Worm (Caenorhabditis elegans): ENCODE results near the gene msp-45.

ce11 chrII:5172451-5172850, 15.6 kb upstream of the msp-45 start, which contains the start of gene C27D6.1:
- TF ChIP-seq dpl-1 (GFP tag; optimal IDR thresholded peaks at IDR 0.05) (no peak), mef-2 (tag; optimal IDR thresholded peaks at IDR 0.05) (no peak), ceh-82 (tag; optimal IDR thresholded peaks at IDR 0.05) (no peak), skn-1 (tag; optimal IDR thresholded peaks at IDR 0.05) (no peak)

All from whole organism, L1 larva.